Worm (Caenorhabditis elegans) whole organism, L1 larva: ENCODE measurements around the gene Y75B8A.25.

ENCODE experiments used
- C16A3.4 ChIP-seq: fragments of 150-350 bp; optimal IDR thresholded peaks from 2 replicates; lab custom pipeline; 2014; ENCODE audit warnings: missing biosample characterization, missing genetic modification characterization
- C34B4.2 ChIP-seq: sonication (generic microtip); optimal IDR thresholded peaks from 2 replicates; lab custom pipeline; 2017; ENCODE audit warnings: mild to moderate bottlenecking, missing genetic modification characterization, missing compliant biosample characterization
- Y116A8C.19 ChIP-seq: sonication (generic microtip); optimal IDR thresholded peaks from 2 replicates; lab custom pipeline; 2016; ENCODE audit warnings: missing compliant biosample characterization, missing genetic modification characterization, borderline replicate concordance
- aha-1 ChIP-seq: fragments of 150-350 bp; optimal IDR thresholded peaks from 2 replicates; lab custom pipeline; 2014; ENCODE audit warnings: missing biosample characterization, missing genetic modification characterization
- aly-2 ChIP-seq: fragments of 150-350 bp; optimal IDR thresholded peaks from 2 replicates; lab custom pipeline; 2014; ENCODE audit warnings: missing biosample characterization, missing genetic modification characterization
- blmp-1 ChIP-seq: fragments of 150-350 bp; optimal IDR thresholded peaks from 2 replicates; lab custom pipeline; 2014; ENCODE audit warnings: missing biosample characterization, missing genetic modification characterization
- ceh-88 ChIP-seq: fragments of 200-800 bp; sonication (Bioruptor generic); IDR thresholded peaks from 2 replicates; pipeline ENCODE4 v1.3.6; 2022; ENCODE audit warnings: missing genetic modification characterization, missing compliant biosample characterization
- ces-1 ChIP-seq: fragments of 150-350 bp; optimal IDR thresholded peaks from 2 replicates; lab custom pipeline; 2014; ENCODE audit warnings: missing biosample characterization, missing genetic modification reagents, missing genetic modification characterization
- efl-1 ChIP-seq, 4 experiments: fragments of 150-350 bp; optimal IDR thresholded peaks in 3 of 4; peaks in 1 of 4; 1 replicate in 1 of 4; 2 replicates in 3 of 4; lab custom pipeline; 2014; ENCODE audit warnings: missing biosample characterization in 2 of 4, missing genetic modification characterization in 2 of 4, missing genetic modification reagents in 2 of 4
- efl-3 ChIP-seq: fragments of 200-800 bp; sonication (Bioruptor generic); optimal IDR thresholded peaks from 2 replicates; lab custom pipeline; 2018; ENCODE audit warnings: mild to moderate bottlenecking, missing genetic modification characterization, missing compliant biosample characterization
- egl-27 ChIP-seq, 2 experiments: fragments of 150-350 bp in 1 of 2; sonication (generic microtip); optimal IDR thresholded peaks; 3 replicates each; lab custom pipeline; 2017 to 2018; ENCODE audit warnings: missing biosample characterization in 2 of 2, missing genetic modification characterization in 2 of 2, missing genetic modification reagents in 2 of 2
- elt-2 ChIP-seq: sonication (generic microtip); optimal IDR thresholded peaks from 2 replicates; lab custom pipeline; 2016; ENCODE audit warnings: missing genetic modification characterization, mild to moderate bottlenecking, inconsistent platforms, missing compliant biosample characterization, missing genetic modification reagents
- elt-3 ChIP-seq, 6 experiments: fragments of 150-350 bp in 1 of 6; sonication (generic microtip); optimal IDR thresholded peaks; 2 replicates each; lab custom pipeline; 2017 to 2018; ENCODE audit warnings: missing biosample characterization in 6 of 6, missing genetic modification characterization in 6 of 6, inconsistent platforms in 1 of 6
- fkh-10 ChIP-seq: sonication (generic microtip); optimal IDR thresholded peaks from 2 replicates; lab custom pipeline; 2017; ENCODE audit warnings: missing biosample characterization, missing genetic modification reagents, missing genetic modification characterization
- fkh-4 ChIP-seq: sonication (generic microtip); optimal IDR thresholded peaks from 2 replicates; lab custom pipeline; 2016; ENCODE audit warnings: missing compliant biosample characterization, missing genetic modification characterization, borderline replicate concordance
- grh-1 ChIP-seq: fragments of 200-800 bp; sonication (Bioruptor generic); IDR thresholded peaks from 2 replicates; pipeline ENCODE4 v1.3.6; 2022; ENCODE audit warnings: missing genetic modification reagents, missing genetic modification characterization, missing compliant biosample characterization
- hlh-17 ChIP-seq: fragments of 200-800 bp; sonication (Bioruptor generic); optimal IDR thresholded peaks from 2 replicates; lab custom pipeline; 2018; ENCODE audit warnings: missing genetic modification characterization, mild to moderate bottlenecking, missing compliant biosample characterization, moderate library complexity, borderline replicate concordance
- hpl-2 ChIP-seq: fragments of 150-350 bp; optimal IDR thresholded peaks from 2 replicates; lab custom pipeline; 2014; ENCODE audit warnings: missing biosample characterization, missing genetic modification reagents, missing genetic modification characterization
- isw-1 ChIP-seq: fragments of 200-800 bp; sonication (Bioruptor generic); IDR thresholded peaks from 2 replicates; pipeline ENCODE4 v1.3.6; 2022; ENCODE audit warnings: missing genetic modification characterization, missing compliant biosample characterization
- jun-1 ChIP-seq: fragments of 150-350 bp; optimal IDR thresholded peaks from 2 replicates; lab custom pipeline; 2014; ENCODE audit warnings: missing biosample characterization, missing genetic modification reagents, missing genetic modification characterization
- lin-13 ChIP-seq: fragments of 150-350 bp; optimal IDR thresholded peaks from 2 replicates; lab custom pipeline; 2014; ENCODE audit warnings: missing biosample characterization, missing genetic modification reagents, missing genetic modification characterization
- lir-3 ChIP-seq: sonication (generic microtip); optimal IDR thresholded peaks from 2 replicates; lab custom pipeline; 2016; ENCODE audit warnings: mild to moderate bottlenecking, missing genetic modification characterization, moderate library complexity, missing compliant biosample characterization; ENCODE audit not compliant: poor library complexity
- lsy-2 ChIP-seq, 2 experiments: fragments of 150-350 bp; optimal IDR thresholded peaks; 2 replicates each; lab custom pipeline; 2014; ENCODE audit warnings: missing biosample characterization in 2 of 2, missing genetic modification characterization in 2 of 2
- mab-9 ChIP-seq: fragments of 200-800 bp; sonication (Bioruptor generic); IDR thresholded peaks from 2 replicates; pipeline ENCODE4 v1.3.6; 2022; ENCODE audit warnings: missing genetic modification reagents, missing genetic modification characterization, missing compliant biosample characterization
- mep-1 ChIP-seq: fragments of 150-350 bp; optimal IDR thresholded peaks from 2 replicates; lab custom pipeline; 2014; ENCODE audit warnings: missing biosample characterization, missing genetic modification characterization
- nhr-11 ChIP-seq: fragments of 150-350 bp; optimal IDR thresholded peaks from 2 replicates; lab custom pipeline; 2014; ENCODE audit warnings: missing biosample characterization, missing genetic modification characterization
- nhr-12 ChIP-seq: sonication (generic microtip); optimal IDR thresholded peaks from 2 replicates; lab custom pipeline; 2017; ENCODE audit warnings: missing biosample characterization, missing genetic modification characterization
- nhr-20 ChIP-seq: sonication (generic microtip); optimal IDR thresholded peaks from 2 replicates; lab custom pipeline; 2016; ENCODE audit warnings: mild to moderate bottlenecking, missing genetic modification characterization, missing compliant biosample characterization
- nhr-237 ChIP-seq: fragments of 150-350 bp; optimal IDR thresholded peaks from 2 replicates; lab custom pipeline; 2014; ENCODE audit warnings: missing biosample characterization, missing genetic modification characterization
- nhr-28 ChIP-seq: fragments of 150-350 bp; optimal IDR thresholded peaks from 2 replicates; lab custom pipeline; 2014; ENCODE audit warnings: missing biosample characterization, missing genetic modification characterization
- nhr-47 ChIP-seq: sonication (generic microtip); optimal IDR thresholded peaks from 2 replicates; lab custom pipeline; 2016; ENCODE audit warnings: mild to moderate bottlenecking, missing genetic modification characterization, moderate library complexity, missing compliant biosample characterization
- nhr-71 ChIP-seq: sonication (generic microtip); optimal IDR thresholded peaks from 2 replicates; lab custom pipeline; 2016; ENCODE audit warnings: mild to moderate bottlenecking, missing genetic modification characterization, moderate library complexity, missing compliant biosample characterization
- nhr-76 ChIP-seq: sonication (generic microtip); optimal IDR thresholded peaks from 2 replicates; lab custom pipeline; 2017; ENCODE audit warnings: missing biosample characterization, missing genetic modification characterization
- nhr-77 ChIP-seq: fragments of 150-350 bp; optimal IDR thresholded peaks from 2 replicates; lab custom pipeline; 2014; ENCODE audit warnings: missing biosample characterization, missing genetic modification characterization
- pax-3 ChIP-seq: fragments of 200-800 bp; sonication (Bioruptor generic); optimal IDR thresholded peaks from 2 replicates; lab custom pipeline; 2018; ENCODE audit warnings: mild to moderate bottlenecking, missing genetic modification characterization, moderate library complexity, missing compliant biosample characterization
- pqm-1 ChIP-seq: sonication (generic microtip); optimal IDR thresholded peaks from 3 replicates; lab custom pipeline; 2017; ENCODE audit warnings: missing biosample characterization, missing genetic modification characterization
- rnt-1 ChIP-seq: sonication (generic microtip); optimal IDR thresholded peaks from 2 replicates; lab custom pipeline; 2016; ENCODE audit warnings: mild to moderate bottlenecking, missing genetic modification characterization, moderate library complexity, missing compliant biosample characterization
- skn-1 ChIP-seq: fragments of 150-350 bp; optimal IDR thresholded peaks from 2 replicates; lab custom pipeline; 2014; ENCODE audit warnings: missing biosample characterization, missing genetic modification characterization
- sptf-1 ChIP-seq: fragments of 150-350 bp; optimal IDR thresholded peaks from 2 replicates; lab custom pipeline; 2014; ENCODE audit warnings: missing biosample characterization, missing genetic modification characterization
- tbx-2 ChIP-seq: sonication (generic microtip); optimal IDR thresholded peaks from 2 replicates; lab custom pipeline; 2016; ENCODE audit warnings: missing genetic modification characterization, missing compliant biosample characterization
- unc-30 ChIP-seq: sonication (generic microtip); optimal IDR thresholded peaks from 2 replicates; lab custom pipeline; 2017; ENCODE audit warnings: missing biosample characterization, missing genetic modification characterization
- vab-15 ChIP-seq: sonication (generic microtip); optimal IDR thresholded peaks from 2 replicates; lab custom pipeline; 2017; ENCODE audit warnings: missing genotype, mild to moderate bottlenecking, missing genetic modification characterization, missing compliant biosample characterization
- zag-1 ChIP-seq: fragments of 150-350 bp; optimal IDR thresholded peaks from 2 replicates; lab custom pipeline; 2014; ENCODE audit warnings: missing biosample characterization, missing genetic modification characterization
- zip-4 ChIP-seq: fragments of 200-800 bp; sonication (Bioruptor generic); optimal IDR thresholded peaks from 2 replicates; lab custom pipeline; 2018; ENCODE audit warnings: mild to moderate bottlenecking, missing genetic modification characterization, moderate library complexity, missing compliant biosample characterization
- ztf-4 ChIP-seq: fragments of 150-350 bp; optimal IDR thresholded peaks from 2 replicates; lab custom pipeline; 2014; ENCODE audit warnings: missing biosample characterization, missing genetic modification characterization

The Y75B8A.25 gene

ce11 chrIII:12233493-12233892 lies 40.3 kb upstream of the Y75B8A.25 start:
- TF ChIP-seq aly-2 (tag; lab: Kevin White, UChicago) (no peak), efl-1 (optimal IDR thresholded peaks at IDR 0.05; lab: Kevin White, UChicago) (no peak), efl-1 (GFP tag; optimal IDR thresholded peaks at IDR 0.05 in 1 of 2; lab: Kevin White, UChicago) (peak in 1 of 2 experiments; percentile 84)

- TF ChIP-seq ceh-88 (GFP tag; lab: Robert Waterston, UW) = no peak
- TF ChIP-seq lin-13 (GFP tag; lab: Kevin White, UChicago) = no peak
- TF ChIP-seq nhr-20 (tag; lab: Kevin White, UChicago) = no peak
- no peak for TF ChIP-seq blmp-1 (tag; lab: Kevin White, UChicago)
- no peak for TF ChIP-seq nhr-237 (tag; lab: Kevin White, UChicago)
- no peak for TF ChIP-seq egl-27 (tag; optimal IDR thresholded peaks at IDR 0.05; lab: Kevin White, UChicago)
- no peak for TF ChIP-seq C34B4.2 (tag; lab: Kevin White, UChicago)
- no peak for TF ChIP-seq zip-4 (GFP tag; lab: Kevin White, UChicago)
- TF ChIP-seq rnt-1 = no peak
- TF ChIP-seq C16A3.4 (tag; lab: Kevin White, UChicago) = no peak
- TF ChIP-seq vab-15 (tag; lab: Kevin White, UChicago) = no peak
- no peak for TF ChIP-seq Y116A8C.19
- no peak for TF ChIP-seq efl-1 (optimal IDR thresholded peaks at IDR 0.05; lab: Kevin White, UChicago)
- no peak for TF ChIP-seq efl-1 (GFP tag; optimal IDR thresholded peaks at IDR 0.05 in 1 of 2; lab: Kevin White, UChicago)
- TF ChIP-seq elt-2 (tag; lab: Kevin White, UChicago) = no peak
- no peak for TF ChIP-seq nhr-47 (tag; lab: Kevin White, UChicago)
- no peak for TF ChIP-seq nhr-11 (tag; lab: Kevin White, UChicago)
- TF ChIP-seq, all 84 proteins: peak for 0
Observed at ce11 chrIII:12235359-12235758, 38.5 kb upstream of the Y75B8A.25 start.

DNA sequence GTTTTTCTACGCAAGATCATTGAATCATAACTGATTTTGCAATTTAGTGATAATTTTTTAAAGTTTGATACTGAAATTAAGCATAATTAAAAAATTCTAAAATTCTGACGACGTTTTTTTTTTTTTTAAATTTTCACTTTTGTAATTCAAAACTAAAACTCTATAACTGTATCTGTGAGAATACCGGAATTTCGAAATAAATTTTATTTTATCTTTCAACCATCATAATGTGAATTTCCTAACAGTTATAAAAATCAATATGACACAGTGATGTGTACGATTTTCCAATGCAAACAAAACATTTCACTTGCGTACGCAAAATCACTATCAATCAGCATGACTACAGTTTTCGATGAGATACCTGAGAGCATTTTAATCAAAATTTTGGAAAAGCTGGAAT lies 37.9 kb upstream of the Y75B8A.25 start, which contains the start of the genes grl-15 and fbxa-89:
Gene grl-15, minus strand, starts transcription at position 101 of the 400 bp plus-strand sequence.
Gene fbxa-89, plus strand, starts transcription at position 271 of the 400 bp plus-strand sequence.
- TF ChIP-seq fkh-10 (GFP tag; lab: Kevin White, UChicago) = no peak
- no peak for TF ChIP-seq sptf-1 (tag; lab: Kevin White, UChicago)
- TF ChIP-seq nhr-76 = no peak
- no peak for TF ChIP-seq efl-3
- TF ChIP-seq lin-13 (GFP tag; lab: Kevin White, UChicago) = no peak
- TF ChIP-seq lsy-2 (tag; optimal IDR thresholded peaks at IDR 0.05; lab: Kevin White, UChicago) = no peak
- no peak for TF ChIP-seq lir-3 (tag; lab: Kevin White, UChicago)
- no peak for TF ChIP-seq elt-3 (tag; optimal IDR thresholded peaks at IDR 0.05; lab: Kevin White, UChicago)
- TF ChIP-seq grh-1 (GFP tag; lab: Robert Waterston, UW) = no peak
- TF ChIP-seq nhr-28 (tag; lab: Kevin White, UChicago) = no peak
- TF ChIP-seq hpl-2 (GFP tag; lab: Kevin White, UChicago) = no peak
- no peak for TF ChIP-seq pqm-1 (tag; lab: Kevin White, UChicago)
- TF ChIP-seq skn-1 (tag; lab: Kevin White, UChicago) = no peak
- no peak for TF ChIP-seq mep-1 (tag; lab: Kevin White, UChicago)
- TF ChIP-seq zag-1 = no peak
- TF ChIP-seq tbx-2 (tag; lab: Kevin White, UChicago) = no peak
- no peak for TF ChIP-seq Y116A8C.19
- no peak for TF ChIP-seq unc-30 (tag; lab: Kevin White, UChicago)

ce11 chrIII:12245570-12245969 lies 28.3 kb upstream of the Y75B8A.25 start:
- TF ChIP-seq pax-3 (tag; lab: Kevin White, UChicago) (no peak), nhr-237 (tag; lab: Kevin White, UChicago) (no peak), mab-9 (GFP tag; lab: Robert Waterston, UW) (no peak), nhr-71 (tag; lab: Kevin White, UChicago) (no peak), ztf-4 (tag; lab: Kevin White, UChicago) (no peak), hlh-17 (GFP tag; lab: Kevin White, UChicago) (no peak), isw-1 (no peak), jun-1 (tag; lab: Kevin White, UChicago) (no peak), fkh-10 (GFP tag; lab: Kevin White, UChicago) (no peak), ces-1 (GFP tag; lab: Kevin White, UChicago) (no peak), fkh-4 (tag; lab: Kevin White, UChicago) (no peak), nhr-28 (tag; lab: Kevin White, UChicago) (no peak), nhr-12 (tag; lab: Kevin White, UChicago) (no peak), nhr-77 (no peak), aha-1 (tag; lab: Kevin White, UChicago) (no peak)
